Fruit fly (Drosophila melanogaster) whole organism, prepupa: Measurements from ENCODE around the gene CG15130.
A peak's percentile ranks its signal among the peaks of the same experiment; 100 is the strongest.

Experiments
- Blimp-1 ChIP-seq: fragments of 200-800 bp; sonication (Bioruptor generic); optimal IDR thresholded peaks from 3 replicates; lab custom pipeline; 2017; ENCODE audit warnings: missing biosample characterization, missing genetic modification characterization, mild to moderate bottlenecking, moderate library complexity, missing genetic modification reagents
- CG10631 ChIP-seq: fragments of 200-800 bp; sonication (Bioruptor generic); optimal IDR thresholded peaks from 2 replicates; lab custom pipeline; 2016; ENCODE audit warnings: missing biosample characterization, missing genetic modification characterization
- CG10669 ChIP-seq: fragments of 200-800 bp; sonication (Bioruptor generic); optimal IDR thresholded peaks from 3 replicates; lab custom pipeline; 2018; ENCODE audit warnings: missing biosample characterization, mild to moderate bottlenecking, missing genetic modification characterization, moderate library complexity
- CG11294 ChIP-seq: fragments of 200-800 bp; sonication (Bioruptor generic); IDR thresholded peaks from 2 replicates; pipeline ENCODE4 v1.3.6; 2022; ENCODE audit warnings: missing biosample characterization, missing genetic modification characterization
- CG11762 ChIP-seq: fragments of 200-800 bp; sonication (Bioruptor generic); optimal IDR thresholded peaks from 3 replicates; lab custom pipeline; 2016; ENCODE audit warnings: missing biosample characterization, missing genetic modification characterization; ENCODE audit not compliant: insufficient read depth
- CG11902 ChIP-seq: fragments of 200-800 bp; sonication (Bioruptor generic); optimal IDR thresholded peaks from 3 replicates; lab custom pipeline; 2016; ENCODE audit warnings: missing biosample characterization, missing genetic modification characterization
- CG15336 ChIP-seq: fragments of 200-800 bp; sonication (Bioruptor generic); IDR thresholded peaks from 2 replicates; pipeline ENCODE4 v1.3.6; 2022; ENCODE audit warnings: missing biosample characterization, missing genetic modification characterization
- CG16779 ChIP-seq: fragments of 200-800 bp; sonication (Bioruptor generic); optimal IDR thresholded peaks from 3 replicates; lab custom pipeline; 2017; ENCODE audit warnings: missing biosample characterization, mild to moderate bottlenecking, missing genetic modification characterization
- CG3032 ChIP-seq: fragments of 200-800 bp; optimal IDR thresholded peaks from 2 replicates; lab custom pipeline; 2019; ENCODE audit warnings: missing biosample characterization, mild to moderate bottlenecking, missing genetic modification characterization, moderate library complexity
- CG31627 ChIP-seq: fragments of 200-800 bp; sonication (Bioruptor generic); optimal IDR thresholded peaks from 3 replicates; lab custom pipeline; 2016; ENCODE audit warnings: missing biosample characterization, missing genetic modification characterization
- CG34406 ChIP-seq: fragments of 200-800 bp; sonication (Bioruptor generic); optimal IDR thresholded peaks from 3 replicates; lab custom pipeline; 2016; ENCODE audit warnings: missing biosample characterization, missing genetic modification characterization
- CG3919 ChIP-seq: fragments of 200-800 bp; sonication (Bioruptor generic); optimal IDR thresholded peaks from 3 replicates; lab custom pipeline; 2016; ENCODE audit warnings: missing biosample characterization, missing genetic modification characterization
- CG4318 ChIP-seq: fragments of 200-800 bp; sonication (Bioruptor generic); optimal IDR thresholded peaks from 3 replicates; lab custom pipeline; 2017; ENCODE audit warnings: missing biosample characterization, mild to moderate bottlenecking, missing genetic modification characterization
- CG6163 ChIP-seq: fragments of 200-800 bp; sonication (Bioruptor generic); IDR thresholded peaks from 3 replicates; pipeline ENCODE4 v1.3.6; 2022; ENCODE audit warnings: missing biosample characterization, missing genetic modification characterization
- CG6276 ChIP-seq: fragments of 200-800 bp; sonication (Bioruptor generic); optimal IDR thresholded peaks from 2 replicates; lab custom pipeline; 2017; ENCODE audit warnings: missing biosample characterization, mild to moderate bottlenecking, missing genetic modification characterization
- CG6792 ChIP-seq: fragments of 200-800 bp; sonication (Bioruptor generic); optimal IDR thresholded peaks from 3 replicates; lab custom pipeline; 2016; ENCODE audit warnings: missing biosample characterization, missing genetic modification characterization
- CG6808 ChIP-seq: fragments of 200-800 bp; sonication (Bioruptor generic); optimal IDR thresholded peaks from 3 replicates; lab custom pipeline; 2017; ENCODE audit warnings: missing biosample characterization, missing genetic modification characterization, mild to moderate bottlenecking, moderate library complexity, missing genetic modification reagents
- CG6854 ChIP-seq: fragments of 200-800 bp; sonication (Bioruptor generic); optimal IDR thresholded peaks from 2 replicates; lab custom pipeline; 2017; ENCODE audit warnings: missing biosample characterization, mild to moderate bottlenecking, missing genetic modification characterization
- CG8119 ChIP-seq: fragments of 200-800 bp; sonication (Bioruptor generic); IDR thresholded peaks from 3 replicates; pipeline ENCODE4 v1.3.6; 2022; ENCODE audit warnings: missing biosample characterization, missing genetic modification characterization
- CG8319 ChIP-seq: fragments of 200-800 bp; sonication (Bioruptor generic); optimal IDR thresholded peaks from 3 replicates; lab custom pipeline; 2016; ENCODE audit warnings: missing biosample characterization, missing genetic modification characterization
- CG8632 ChIP-seq: fragments of 200-800 bp; sonication (Bioruptor generic); optimal IDR thresholded peaks from 3 replicates; lab custom pipeline; 2016; ENCODE audit warnings: missing biosample characterization, missing genetic modification characterization
- Eip75B ChIP-seq: fragments of 200-800 bp; sonication (Bioruptor generic); optimal IDR thresholded peaks from 3 replicates; lab custom pipeline; 2016; ENCODE audit warnings: missing biosample characterization, missing genetic modification characterization
- Eip78C ChIP-seq: fragments of 200-800 bp; sonication (Bioruptor generic); peaks from one replicate; lab custom pipeline; 2016; ENCODE audit warnings: missing biosample characterization, missing genetic modification characterization
- Ets21C ChIP-seq: fragments of 200-800 bp; sonication (Bioruptor generic); optimal IDR thresholded peaks from 3 replicates; lab custom pipeline; 2016; ENCODE audit warnings: missing biosample characterization, missing genetic modification characterization
- Ets96B ChIP-seq: fragments of 200-800 bp; optimal IDR thresholded peaks from 2 replicates; lab custom pipeline; 2019; ENCODE audit warnings: missing biosample characterization, mild to moderate bottlenecking, missing genetic modification characterization, moderate library complexity
- Hr38 ChIP-seq: sonication (Bioruptor generic); optimal IDR thresholded peaks from 2 replicates; lab custom pipeline; 2016; ENCODE audit warnings: missing biosample characterization, missing genetic modification characterization
- Hr4 ChIP-seq: fragments of 200-800 bp; sonication (Bioruptor generic); optimal IDR thresholded peaks from 3 replicates; lab custom pipeline; 2016; ENCODE audit warnings: missing biosample characterization, missing genetic modification characterization
- Lpt ChIP-seq: fragments of 200-800 bp; sonication (Bioruptor generic); optimal IDR thresholded peaks from 3 replicates; lab custom pipeline; 2016; ENCODE audit warnings: missing biosample characterization, missing genetic modification characterization
- Met ChIP-seq: fragments of 200-800 bp; sonication (Bioruptor generic); optimal IDR thresholded peaks from 3 replicates; lab custom pipeline; 2016; ENCODE audit warnings: missing biosample characterization, missing genetic modification characterization
- Smox ChIP-seq: fragments of 200-800 bp; sonication (Bioruptor generic); optimal IDR thresholded peaks from 3 replicates; lab custom pipeline; 2016; ENCODE audit warnings: missing biosample characterization, missing genetic modification characterization
- Sox102F ChIP-seq: fragments of 200-800 bp; sonication (Bioruptor generic); optimal IDR thresholded peaks from 2 replicates; lab custom pipeline; 2016; ENCODE audit warnings: missing biosample characterization, mild to moderate bottlenecking, missing genetic modification characterization
- Sox14 ChIP-seq: fragments of 200-800 bp; sonication (Bioruptor generic); optimal IDR thresholded peaks from 3 replicates; lab custom pipeline; 2016; ENCODE audit warnings: missing biosample characterization, missing genetic modification characterization
- achi ChIP-seq: fragments of 200-800 bp; sonication (Bioruptor generic); optimal IDR thresholded peaks from 3 replicates; lab custom pipeline; 2016; ENCODE audit warnings: missing biosample characterization, missing genetic modification characterization
- acj6 ChIP-seq: fragments of 200-800 bp; sonication (Bioruptor generic); optimal IDR thresholded peaks from 3 replicates; lab custom pipeline; 2016; ENCODE audit warnings: missing biosample characterization, missing genetic modification characterization
- cyc ChIP-seq: fragments of 200-800 bp; sonication (Bioruptor generic); optimal IDR thresholded peaks from 3 replicates; lab custom pipeline; 2016; ENCODE audit warnings: missing biosample characterization, missing genetic modification characterization
- dac ChIP-seq: fragments of 200-800 bp; sonication (Bioruptor generic); optimal IDR thresholded peaks from 2 replicates; lab custom pipeline; 2017; ENCODE audit warnings: missing biosample characterization, mild to moderate bottlenecking, missing genetic modification characterization
- dsx ChIP-seq: fragments of 200-800 bp; optimal IDR thresholded peaks from 3 replicates; lab custom pipeline; 2019; ENCODE audit warnings: missing biosample characterization, mild to moderate bottlenecking, missing genetic modification characterization, moderate library complexity; ENCODE audit not compliant: poor library complexity, severe bottlenecking
- eg ChIP-seq: fragments of 200-800 bp; sonication (Bioruptor generic); IDR thresholded peaks from 3 replicates; pipeline ENCODE4 v1.3.6; 2022; ENCODE audit warnings: missing biosample characterization, missing genetic modification characterization
- esn ChIP-seq: fragments of 200-800 bp; sonication (Bioruptor generic); optimal IDR thresholded peaks from 2 replicates; lab custom pipeline; 2016; ENCODE audit warnings: missing biosample characterization, mild to moderate bottlenecking, missing genetic modification characterization, moderate library complexity
- fd59A ChIP-seq: fragments of 200-800 bp; sonication (Bioruptor generic); optimal IDR thresholded peaks from 2 replicates; lab custom pipeline; 2017; ENCODE audit warnings: missing biosample characterization, mild to moderate bottlenecking, missing genetic modification characterization, missing genetic modification reagents
- fkh ChIP-seq: fragments of 200-800 bp; sonication (Bioruptor generic); optimal IDR thresholded peaks from 3 replicates; lab custom pipeline; 2017; ENCODE audit warnings: missing biosample characterization, mild to moderate bottlenecking, missing genetic modification characterization, moderate library complexity
- lz ChIP-seq: fragments of 200-800 bp; sonication (Bioruptor generic); optimal IDR thresholded peaks from 3 replicates; lab custom pipeline; 2016; ENCODE audit warnings: missing biosample characterization, missing genetic modification characterization
- salr ChIP-seq, 2 experiments: fragments of 200-800 bp; sonication (Bioruptor generic); optimal IDR thresholded peaks; 3 replicates each; lab custom pipeline; 2016 to 2018; ENCODE audit warnings: missing biosample characterization in 2 of 2, missing genetic modification characterization in 2 of 2, mild to moderate bottlenecking in 1 of 2
- spab ChIP-seq: fragments of 200-800 bp; sonication (Bioruptor generic); optimal IDR thresholded peaks from 2 replicates; lab custom pipeline; 2017; ENCODE audit warnings: missing biosample characterization, mild to moderate bottlenecking, missing genetic modification characterization, missing genetic modification reagents
- ss ChIP-seq, 2 experiments: fragments of 200-800 bp; sonication (Bioruptor generic); optimal IDR thresholded peaks; 2 replicates in 1 of 2; 3 replicates in 1 of 2; lab custom pipeline; 2017 to 2018; ENCODE audit warnings: mild to moderate bottlenecking in 2 of 2, missing biosample characterization in 2 of 2, missing genetic modification characterization in 2 of 2, moderate library complexity in 1 of 2
- svp ChIP-seq: fragments of 200-800 bp; sonication (Bioruptor generic); peaks from one replicate; lab custom pipeline; 2016; ENCODE audit warnings: missing biosample characterization, missing genetic modification characterization
- topi ChIP-seq: fragments of 200-800 bp; sonication (Bioruptor generic); optimal IDR thresholded peaks from 3 replicates; lab custom pipeline; 2016; ENCODE audit warnings: missing biosample characterization, missing genetic modification characterization
- vri ChIP-seq: fragments of 200-800 bp; sonication (Bioruptor generic); optimal IDR thresholded peaks from 3 replicates; lab custom pipeline; 2016; ENCODE audit warnings: missing biosample characterization, mild to moderate bottlenecking, missing genetic modification characterization

The CG15130 gene

DNA sequence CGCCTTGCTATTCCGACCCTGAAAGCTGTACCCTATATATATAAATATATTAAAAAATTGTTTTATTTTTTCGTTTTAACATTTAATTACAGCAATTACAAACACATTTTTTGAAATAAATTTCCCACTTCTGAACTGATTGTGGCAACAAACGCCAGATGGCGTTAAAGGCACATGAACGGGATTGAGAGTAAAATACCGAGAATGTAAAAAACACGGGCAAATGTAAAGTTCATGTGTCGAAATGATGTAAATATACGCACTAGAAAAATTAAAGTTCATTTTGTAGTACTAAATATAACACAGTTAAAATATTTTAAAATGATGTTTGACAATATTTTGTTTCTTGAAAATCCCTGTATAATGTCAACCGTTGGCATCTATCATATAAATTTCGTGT is 39.9 kb upstream of the CG15130 start (continued):
- TF ChIP-seq CG6163 (GFP tag; lab: Robert Waterston, UW) (no peak), Ets21C (GFP tag; lab: Kevin White, UChicago) (no peak), ss (GFP tag; optimal IDR thresholded peaks at IDR 0.05; lab: Kevin White, UChicago) (no peak), CG16779 (no peak), fkh (GFP tag; lab: Kevin White, UChicago) (no peak), Ets96B (tag; lab: Kevin White, UChicago) (no peak), Blimp-1 (GFP tag; lab: Kevin White, UChicago) (no peak)

DNA sequence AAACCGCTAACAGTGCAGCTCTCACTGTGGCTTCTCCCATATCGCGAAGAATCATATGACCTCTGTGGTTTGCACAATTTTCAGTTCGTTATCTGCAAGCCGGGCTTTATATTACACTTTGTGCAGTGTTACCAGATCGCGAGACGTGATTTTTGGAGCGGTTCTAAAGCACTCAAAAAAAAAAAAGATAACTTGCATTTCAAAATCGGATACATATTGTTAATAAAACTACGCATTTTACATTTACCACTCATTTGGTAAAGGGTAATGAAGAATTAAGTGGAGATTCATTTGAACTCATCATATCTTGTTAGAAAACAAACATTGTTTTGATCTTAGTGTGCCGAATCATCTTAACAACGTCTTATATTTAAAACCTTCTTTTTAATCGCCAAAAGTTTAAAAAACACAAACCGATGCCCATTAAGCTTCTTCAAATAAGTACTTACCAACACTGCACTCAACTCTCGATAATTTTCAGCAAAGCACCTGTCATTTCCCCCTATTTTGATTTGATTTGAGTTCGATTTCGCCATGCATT is 38.9 kb upstream of the CG15130 start, which contains the start of gene CG2493:
Gene CG2493, minus strand, starts transcription at position 129 of the 541 bp plus-strand sequence.
- no peak for TF ChIP-seq CG4318
- peak; percentile 27 for TF ChIP-seq CG6276 (GFP tag; lab: Kevin White, UChicago)
- peak; percentile 59 for TF ChIP-seq CG3919 (GFP tag; lab: Kevin White, UChicago)
- no peak for TF ChIP-seq CG8119
- TF ChIP-seq lz: peak; percentile 24
- TF ChIP-seq CG6808: peak; percentile 45
- TF ChIP-seq CG8319: peak; percentile 43
- TF ChIP-seq Met: peak; percentile 3
- peak; percentile 29 for TF ChIP-seq Eip75B (GFP tag; lab: Kevin White, UChicago)
- no peak for TF ChIP-seq CG16779
- no peak for TF ChIP-seq fkh (GFP tag; lab: Kevin White, UChicago)
- peak; percentile 52 for TF ChIP-seq esn
- no peak for TF ChIP-seq CG34406 (GFP tag; lab: Kevin White, UChicago)
- no peak for TF ChIP-seq Ets21C (GFP tag; lab: Kevin White, UChicago)
- peak; percentile 34 for TF ChIP-seq spab (GFP tag; lab: Kevin White, UChicago)
- TF ChIP-seq Eip78C (GFP tag; lab: Kevin White, UChicago): peak; percentile 85
- TF ChIP-seq Hr38 (GFP tag; lab: Kevin White, UChicago): no peak
- TF ChIP-seq CG11902: no peak
- peak; percentile 34 for TF ChIP-seq Ets96B (tag; lab: Kevin White, UChicago)
- peak; percentile 23 for TF ChIP-seq Sox14 (GFP tag; lab: Kevin White, UChicago)
- TF ChIP-seq dac (GFP tag; lab: Kevin White, UChicago): no peak
- TF ChIP-seq dsx: peak; percentile 12
- TF ChIP-seq topi (GFP tag; lab: Kevin White, UChicago): peak; percentile 32
- TF ChIP-seq vri (GFP tag; lab: Kevin White, UChicago): peak; percentile 5
- TF ChIP-seq salr (GFP tag; optimal IDR thresholded peaks at IDR 0.05; lab: Kevin White, UChicago): no peak
- no peak for TF ChIP-seq CG15336 (GFP tag; lab: Robert Waterston, UW)
- no peak for TF ChIP-seq CG6854 (GFP tag; lab: Kevin White, UChicago)
- TF ChIP-seq svp (GFP tag; lab: Kevin White, UChicago): peak; percentile 96
- TF ChIP-seq Smox (GFP tag; lab: Kevin White, UChicago): no peak
- peak; percentile 0 for TF ChIP-seq CG10631
- peak; percentile 10 for TF ChIP-seq achi (GFP tag; lab: Kevin White, UChicago)
- no peak for TF ChIP-seq Lpt (GFP tag; lab: Kevin White, UChicago)
- TF ChIP-seq Blimp-1 (GFP tag; lab: Kevin White, UChicago): no peak
- TF ChIP-seq CG6792 (GFP tag; lab: Kevin White, UChicago): no peak
- peak; percentile 69 for TF ChIP-seq CG11762
- TF ChIP-seq eg (GFP tag; lab: Robert Waterston, UW): peak; percentile 57; the same call in 2 of the 3 replicates
- TF ChIP-seq CG31627 (GFP tag; lab: Kevin White, UChicago): peak; percentile 22
- TF ChIP-seq CG11294 (GFP tag; lab: Robert Waterston, UW): peak; percentile 23; the same call in 1 of the 2 replicates
- peak; percentile 45 for TF ChIP-seq cyc (GFP tag; lab: Kevin White, UChicago)
- TF ChIP-seq fd59A (GFP tag; lab: Kevin White, UChicago): no peak
- TF ChIP-seq Hr4: no peak
- no peak for TF ChIP-seq CG8632 (GFP tag; lab: Kevin White, UChicago)
- TF ChIP-seq ss (GFP tag; optimal IDR thresholded peaks at IDR 0.05; lab: Kevin White, UChicago): no peak
- TF ChIP-seq CG3032 (tag; lab: Kevin White, UChicago): peak; percentile 66
- no peak for TF ChIP-seq Sox102F
- TF ChIP-seq acj6 (GFP tag; lab: Kevin White, UChicago): peak; percentile 1
- TF ChIP-seq CG10669: peak; percentile 60
